Fruit fly (Drosophila melanogaster): ENCODE results near the gene p.
A peak's percentile ranks its signal among the peaks of the same experiment; 100 is the strongest.

p gene

dm6 chr3R:8663668-8664283, 6.7 kb downstream of the p start, which contains the start of gene CG8032 (continued):
- no peak for TF ChIP-seq Hand (GFP tag; optimal IDR thresholded peaks at IDR 0.05)
- TF ChIP-seq Dip3 (GFP tag; optimal IDR thresholded peaks at IDR 0.05), result peak; percentile 55
- TF ChIP-seq tup (GFP tag; optimal IDR thresholded peaks at IDR 0.05), result no peak
- TF ChIP-seq nerfin-2 (GFP tag; IDR thresholded peaks at IDR 0.05; ENCODE audit: partially characterized antibody), result no peak
- TF ChIP-seq Gug (GFP tag; IDR thresholded peaks at IDR 0.05), result 0 out of 4 replicates have a peak, but pooled peaks have one; percentile 2
- TF ChIP-seq ato (GFP tag; IDR thresholded peaks at IDR 0.05; ENCODE audit: partially characterized antibody), result no peak
- peak; percentile 44 for TF ChIP-seq ems (GFP tag; optimal IDR thresholded peaks at IDR 0.05)
- TF ChIP-seq NFAT (GFP tag; IDR thresholded peaks at IDR 0.05), result no peak
- TF ChIP-seq H2.0 (GFP tag; IDR thresholded peaks at IDR 0.05), result 0 out of 2 replicates have a peak, but pooled peaks have one; percentile 18
- no peak for TF ChIP-seq CG10321 (GFP tag; IDR thresholded peaks at IDR 0.05)
- no peak for TF ChIP-seq gcm2 (GFP tag; optimal IDR thresholded peaks at IDR 0.05)
- peak; percentile 43 for TF ChIP-seq CG12659 (GFP tag; optimal IDR thresholded peaks at IDR 0.05)
- TF ChIP-seq gcm (GFP tag; optimal IDR thresholded peaks at IDR 0.05), result peak; percentile 36
- peak; percentile 38 for TF ChIP-seq CG30020 (tag; optimal IDR thresholded peaks at IDR 0.05)
- TF ChIP-seq sens (GFP tag), result peak; percentile 91
- TF ChIP-seq CG4360 (GFP tag; IDR thresholded peaks at IDR 0.05), result no peak
- no peak for TF ChIP-seq Asciz (GFP tag; optimal IDR thresholded peaks at IDR 0.05)
- no peak for TF ChIP-seq salm (tag; optimal IDR thresholded peaks at IDR 0.05)
- peak; percentile 65 for TF ChIP-seq stwl (tag; optimal IDR thresholded peaks at IDR 0.05)
- peak; percentile 95 for TF ChIP-seq Med (GFP tag)
- TF ChIP-seq CG17186 (GFP tag; optimal IDR thresholded peaks at IDR 0.05), result peak; percentile 44
- TF ChIP-seq CG8290 (GFP tag; optimal IDR thresholded peaks at IDR 0.05), result peak; percentile 80
- TF ChIP-seq CG8290 (tag; optimal IDR thresholded peaks at IDR 0.05), result peak; percentile 53 to 84
- no peak for TF ChIP-seq pan (optimal IDR thresholded peaks at IDR 0.05)
- TF ChIP-seq pan (GFP tag; optimal IDR thresholded peaks at IDR 0.05 in 1 of 2, IDR thresholded peaks at IDR 0.05 in 1 of 2), result no peak
- TF ChIP-seq Ets97D (GFP tag; optimal IDR thresholded peaks at IDR 0.05), result peak; percentile 82
- no peak for TF ChIP-seq CHES-1-like (GFP tag; optimal IDR thresholded peaks at IDR 0.05)
- no peak for TF ChIP-seq otp (GFP tag; IDR thresholded peaks at IDR 0.05)
- no peak for TF ChIP-seq crc (GFP tag; optimal IDR thresholded peaks at IDR 0.05)
- peak; percentile 7 for TF ChIP-seq CG18599 (GFP tag; optimal IDR thresholded peaks at IDR 0.05)
- TF ChIP-seq CG6175 (GFP tag; IDR thresholded peaks at IDR 0.05), result no peak
- TF ChIP-seq lbe (GFP tag; optimal IDR thresholded peaks at IDR 0.05), result peak; percentile 16
- TF ChIP-seq CG31365 (tag; optimal IDR thresholded peaks at IDR 0.05), result no peak
- peak; percentile 69 for TF ChIP-seq pum (GFP tag; optimal IDR thresholded peaks at IDR 0.05)
- peak; percentile 14 for TF ChIP-seq Bdp1 (GFP tag; optimal IDR thresholded peaks at IDR 0.05)
- peak; percentile 47 for TF ChIP-seq CG18262 (tag; optimal IDR thresholded peaks at IDR 0.05)
- no peak for TF ChIP-seq CG6683 (GFP tag; optimal IDR thresholded peaks at IDR 0.05)
- TF ChIP-seq Adf1 (GFP tag; IDR thresholded peaks at IDR 0.05), result peak; percentile 53
- TF ChIP-seq CG4617 (GFP tag; optimal IDR thresholded peaks at IDR 0.05; ENCODE audit: borderline replicate concordance), result peak; percentile 61
- TF ChIP-seq zfh1 (GFP tag; IDR thresholded peaks at IDR 0.05), result peak; percentile 59; the same call in 2 of the 3 replicates
- TF ChIP-seq eve (GFP tag; optimal IDR thresholded peaks at IDR 0.05), result no peak
- TF ChIP-seq shn (GFP tag; optimal IDR thresholded peaks at IDR 0.05), result peak; percentile 36
- TF ChIP-seq CG33213 (GFP tag; optimal IDR thresholded peaks at IDR 0.05), result peak; percentile 55
- 0 out of 3 replicates have a peak, but pooled peaks have one; percentile 4 for TF ChIP-seq ken (GFP tag; IDR thresholded peaks at IDR 0.05)
- no peak for TF ChIP-seq HHEX (GFP tag; optimal IDR thresholded peaks at IDR 0.05)
- TF ChIP-seq Dbx (GFP tag; IDR thresholded peaks at IDR 0.05), result peak; percentile 33; the same call in 1 of the 3 replicates
- no peak for TF ChIP-seq Usf (GFP tag; optimal IDR thresholded peaks at IDR 0.05)
- TF ChIP-seq CG11247 (GFP tag; IDR thresholded peaks at IDR 0.05), result no peak
- TF ChIP-seq Rx (GFP tag; IDR thresholded peaks at IDR 0.05), result no peak
- TF ChIP-seq NK7.1 (GFP tag; optimal IDR thresholded peaks at IDR 0.05), result no peak
- no peak for TF ChIP-seq grn (GFP tag; optimal IDR thresholded peaks at IDR 0.05)

Measured in whole organism, embryonic.